Fruit fly (Drosophila melanogaster) whole organism, prepupa: ENCODE results near the gene CG1635.

ENCODE experiments used
- Blimp-1 ChIP-seq: fragments of 200-800 bp; sonication (Bioruptor generic); optimal IDR thresholded peaks from 3 replicates; lab custom pipeline; 2017; ENCODE audit warnings: missing biosample characterization, missing genetic modification characterization, mild to moderate bottlenecking, moderate library complexity, missing genetic modification reagents
- CG11294 ChIP-seq: fragments of 200-800 bp; sonication (Bioruptor generic); IDR thresholded peaks from 2 replicates; pipeline ENCODE4 v1.3.6; 2022; ENCODE audit warnings: missing biosample characterization, missing genetic modification characterization
- Sox14 ChIP-seq: fragments of 200-800 bp; sonication (Bioruptor generic); optimal IDR thresholded peaks from 3 replicates; lab custom pipeline; 2016; ENCODE audit warnings: missing biosample characterization, missing genetic modification characterization
- Sox15 ChIP-seq: fragments of 200-800 bp; sonication (Bioruptor generic); optimal IDR thresholded peaks from 3 replicates; lab custom pipeline; 2016; ENCODE audit warnings: missing biosample characterization, missing genetic modification characterization
- fkh ChIP-seq: fragments of 200-800 bp; sonication (Bioruptor generic); optimal IDR thresholded peaks from 3 replicates; lab custom pipeline; 2017; ENCODE audit warnings: missing biosample characterization, mild to moderate bottlenecking, missing genetic modification characterization, moderate library complexity
- pdm3 ChIP-seq: fragments of 200-800 bp; sonication (Bioruptor generic); optimal IDR thresholded peaks from 3 replicates; lab custom pipeline; 2016; ENCODE audit warnings: missing biosample characterization, missing genetic modification characterization

DNA sequence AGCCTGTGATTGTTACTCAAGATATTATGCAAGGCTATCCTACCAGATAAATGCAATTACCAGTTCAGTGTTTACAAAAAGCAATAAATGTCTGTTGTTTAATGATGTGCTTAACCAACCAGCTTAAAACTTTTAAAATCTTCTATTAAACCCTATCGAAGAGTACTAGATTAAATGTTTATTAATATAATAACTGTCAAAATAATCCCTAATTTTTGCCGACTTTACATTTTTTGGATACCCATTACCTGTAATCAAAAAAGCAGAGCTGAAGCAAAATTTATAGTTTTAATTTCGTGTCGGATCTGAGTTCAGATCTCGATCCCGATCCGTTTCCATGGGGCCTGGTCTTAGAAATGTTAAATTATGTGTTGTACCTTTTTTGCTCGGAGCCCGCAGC is 1.8 kb downstream of the CG1635 start, which contains the start of gene CG1638:
- TF ChIP-seq pdm3 (no peak), Sox14 (GFP tag; lab: Kevin White, UChicago) (no peak), Blimp-1 (GFP tag; lab: Kevin White, UChicago) (no peak), Sox15 (GFP tag; lab: Kevin White, UChicago) (no peak), CG11294 (no peak), fkh (GFP tag; lab: Kevin White, UChicago) (no peak)
